Worm (Caenorhabditis elegans) whole organism, dauer: ENCODE measurements around the gene T04B2.3.

Experiments
- unc-62 ChIP-seq: sonication (generic microtip); optimal IDR thresholded peaks from 2 replicates; lab custom pipeline; 2017; ENCODE audit warnings: missing biosample characterization, missing genetic modification reagents, missing genetic modification characterization

Gene T04B2.3

ce11 chrIV:10040803-10041202, 6.4 kb upstream of the T04B2.3 start, which contains the start of gene dhs-31:
Gene dhs-31, minus strand, starts transcription at chrIV:10040903.
- no peak for TF ChIP-seq unc-62

ce11 chrIV:10042881-10043280, 4.3 kb upstream of the T04B2.3 start, which contains the start of gene frk-1:
Gene frk-1, plus strand, starts transcription at chrIV:10043181.
- TF ChIP-seq unc-62 = no peak

- TF ChIP-seq unc-62 = no peak
These were observed 1.2 kb upstream of the T04B2.3 start for ce11 chrIV:10046005-10046404.

DNA sequence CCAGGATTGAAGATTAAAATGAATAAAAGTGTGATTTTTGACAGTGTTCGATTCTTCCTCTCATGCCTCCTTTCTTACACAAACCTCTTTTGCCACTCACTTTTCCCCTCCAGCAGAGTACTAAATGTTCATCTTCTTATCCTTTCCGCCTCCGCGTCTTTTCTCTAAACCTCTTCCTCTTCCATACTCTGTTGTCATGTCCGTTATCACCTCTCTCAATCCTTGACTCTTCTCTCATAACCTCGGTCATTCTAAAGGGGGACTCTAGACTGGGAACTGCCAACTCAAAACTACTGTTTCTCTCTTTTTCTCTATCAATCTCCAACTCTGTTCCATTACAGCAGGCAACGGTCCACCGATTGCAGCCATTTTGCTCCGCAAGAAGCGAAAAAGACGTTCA, 1.1 kb downstream of the T04B2.3 start:
- no peak for TF ChIP-seq unc-62

DNA sequence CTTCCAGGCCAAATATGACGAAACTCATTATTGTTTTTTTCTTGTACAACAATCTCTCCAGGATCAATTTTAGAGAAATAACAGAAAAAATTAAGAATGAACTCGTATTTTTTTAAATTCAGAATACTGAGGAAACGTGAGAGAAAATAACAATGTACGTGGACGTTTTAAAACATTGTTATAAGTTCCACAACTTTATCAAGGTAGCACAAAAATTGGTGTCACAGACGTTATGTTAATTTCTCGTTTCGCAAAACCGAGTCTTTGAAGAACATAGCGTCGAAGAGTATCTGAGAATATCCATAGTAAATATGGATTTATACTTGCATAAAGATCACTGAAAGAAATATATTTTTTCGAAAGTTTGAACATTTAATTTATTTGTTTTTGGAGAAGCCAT, 3.9 kb downstream of the T04B2.3 start, which contains the start of gene T04B2.8:
TSS of gene T04B2.8 (minus strand) at position 101 of the 400 bp plus-strand sequence.
- no peak for TF ChIP-seq unc-62

DNA sequence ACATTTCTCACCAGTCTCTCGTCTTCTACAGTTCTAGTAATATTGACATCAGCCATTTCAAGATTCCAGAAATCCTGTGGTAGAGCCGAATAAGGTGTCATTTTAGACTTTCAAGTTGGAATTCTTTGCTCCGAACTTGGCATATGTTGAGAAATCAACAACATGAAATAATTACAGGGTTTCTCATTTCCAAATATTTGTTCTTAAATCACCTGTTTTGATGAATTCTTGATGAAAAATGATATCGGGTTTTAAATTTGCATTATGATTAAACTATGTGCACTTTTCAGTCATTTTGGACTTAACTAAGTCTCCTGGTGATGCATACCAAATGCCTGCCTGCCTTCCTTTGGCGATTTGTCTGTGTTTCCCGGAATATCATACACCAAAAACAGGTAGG, 6.3 kb downstream of the T04B2.3 start, which contains the start of gene srv-12:
TSS of gene srv-12 (minus strand) at position 101 of the 400 bp plus-strand sequence.
- no peak for TF ChIP-seq unc-62

DNA sequence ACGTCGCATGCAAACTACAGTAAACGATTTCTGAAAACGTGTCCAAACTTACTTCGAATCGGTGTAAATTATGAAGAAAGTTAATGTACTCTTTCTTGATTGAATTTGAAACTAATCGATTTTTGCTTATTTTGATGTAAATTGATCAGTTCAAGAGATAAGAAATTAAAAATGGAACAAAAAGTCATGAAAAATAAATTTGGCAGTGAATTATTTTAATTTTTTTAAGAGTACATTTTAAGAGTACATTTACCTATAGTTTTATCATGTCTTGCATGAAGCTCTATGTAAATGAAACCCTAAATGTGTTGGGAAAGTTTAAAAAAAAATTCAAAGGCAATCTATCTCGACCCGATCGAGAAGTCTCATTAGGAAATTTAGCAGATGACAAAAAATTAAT, 8.9 kb downstream of the T04B2.3 start, which contains the start of gene T04B2.7:
TSS of gene T04B2.7 (minus strand) at position 101 of the 400 bp plus-strand sequence.
- TF ChIP-seq unc-62 = no peak

- no peak for TF ChIP-seq unc-62
These were observed 12.0 kb downstream of the T04B2.3 start for ce11 chrIV:10059175-10059574.

DNA sequence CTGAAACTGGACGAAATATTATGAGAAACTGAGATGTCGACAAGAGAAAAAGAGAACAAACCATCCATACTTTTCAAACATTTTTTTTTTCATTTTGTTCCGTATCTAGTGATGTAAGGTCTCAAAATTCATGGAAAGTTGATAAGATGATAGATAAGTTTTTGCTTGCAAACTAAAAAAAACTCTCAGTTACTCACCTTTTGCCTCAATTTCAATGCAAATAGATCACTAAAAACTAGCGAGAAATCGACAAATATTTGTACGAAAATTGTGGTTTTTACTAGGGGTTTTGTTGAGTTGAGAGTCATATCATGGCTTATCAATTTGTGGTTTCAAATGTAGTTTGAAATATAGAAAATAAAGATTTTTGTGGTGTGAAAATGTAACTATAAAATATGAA, 13.6 kb downstream of the T04B2.3 start:
- TF ChIP-seq unc-62 = no peak

- TF ChIP-seq unc-62 = no peak
These were observed 15.5 kb downstream of the T04B2.3 start, which contains the start of gene ipla-7 for ce11 chrIV:10062728-10063127. Gene ipla-7, minus strand, starts transcription at chrIV:10062849.

- no peak for TF ChIP-seq unc-62
These were observed 16.7 kb downstream of the T04B2.3 start for ce11 chrIV:10063941-10064340.

DNA sequence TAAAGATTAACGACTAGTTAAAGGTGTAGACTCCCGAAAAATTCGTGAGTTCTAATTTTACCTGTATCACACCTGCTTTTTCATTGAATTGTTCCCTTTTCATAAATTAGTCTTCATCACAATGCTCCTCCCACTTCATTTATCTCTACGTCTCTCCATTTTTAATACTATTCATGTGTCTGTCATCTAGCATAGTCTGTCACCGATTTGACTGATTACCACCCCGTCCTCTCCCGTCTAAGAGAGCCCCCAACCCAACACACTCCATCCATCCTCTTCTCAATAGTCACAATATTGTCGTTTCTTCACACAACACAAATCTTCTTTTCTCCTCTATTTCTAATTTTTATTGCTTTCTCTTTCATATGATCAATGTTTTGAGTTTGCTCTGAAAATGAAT, 18.0 kb downstream of the T04B2.3 start:
- no peak for TF ChIP-seq unc-62

DNA sequence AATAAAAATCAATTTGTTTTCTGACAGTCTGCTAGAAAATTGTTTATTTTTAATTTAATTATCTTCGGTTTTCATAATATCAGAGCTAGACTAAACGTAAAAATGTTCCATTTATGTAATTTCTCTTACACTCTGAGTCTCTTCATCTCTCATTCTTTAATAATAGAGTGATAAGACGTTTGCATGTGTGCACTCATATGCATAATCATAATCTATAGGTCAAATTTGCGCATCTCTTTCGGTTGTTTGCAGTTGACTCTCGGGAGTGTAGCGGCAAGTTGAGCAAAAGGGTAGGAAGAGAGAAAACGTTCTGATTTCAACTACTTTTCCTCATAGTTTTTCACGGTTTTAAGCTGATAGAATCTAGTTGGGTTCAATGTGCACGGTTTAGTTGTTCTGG, 19.2 kb downstream of the T04B2.3 start:
- no peak for TF ChIP-seq unc-62

DNA sequence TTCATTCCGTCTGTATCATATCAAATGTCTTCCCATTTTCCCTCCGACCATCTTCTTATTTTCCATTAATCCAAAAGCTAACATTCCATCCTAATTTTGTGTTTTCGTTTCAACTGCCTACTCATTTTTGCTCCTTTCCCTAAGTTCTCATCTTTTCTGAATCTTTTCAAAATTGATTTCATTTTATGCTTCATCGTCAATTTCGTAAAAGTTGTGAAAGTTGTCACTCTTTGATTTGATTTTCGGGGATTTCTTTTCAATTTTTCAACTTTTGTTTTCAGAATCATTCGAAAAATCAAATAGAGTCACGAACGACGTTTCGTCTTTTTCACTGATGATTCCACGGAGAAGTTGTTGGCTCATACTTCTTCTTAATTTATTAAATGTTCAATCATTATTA, 20.3 kb downstream of the T04B2.3 start, which contains the start of gene cwn-2:
TSS of gene cwn-2 (plus strand) at position 276 of the 400 bp plus-strand sequence.
- no peak for TF ChIP-seq unc-62

- no peak for TF ChIP-seq unc-62
These were observed 21.1 kb downstream of the T04B2.3 start for ce11 chrIV:10068266-10068665.

- TF ChIP-seq unc-62 = no peak
These were observed 25.3 kb downstream of the T04B2.3 start, which contains the start of gene W01B6.3 for ce11 chrIV:10072527-10072926. Gene W01B6.3, minus strand, starts transcription at chrIV:10072627.

DNA sequence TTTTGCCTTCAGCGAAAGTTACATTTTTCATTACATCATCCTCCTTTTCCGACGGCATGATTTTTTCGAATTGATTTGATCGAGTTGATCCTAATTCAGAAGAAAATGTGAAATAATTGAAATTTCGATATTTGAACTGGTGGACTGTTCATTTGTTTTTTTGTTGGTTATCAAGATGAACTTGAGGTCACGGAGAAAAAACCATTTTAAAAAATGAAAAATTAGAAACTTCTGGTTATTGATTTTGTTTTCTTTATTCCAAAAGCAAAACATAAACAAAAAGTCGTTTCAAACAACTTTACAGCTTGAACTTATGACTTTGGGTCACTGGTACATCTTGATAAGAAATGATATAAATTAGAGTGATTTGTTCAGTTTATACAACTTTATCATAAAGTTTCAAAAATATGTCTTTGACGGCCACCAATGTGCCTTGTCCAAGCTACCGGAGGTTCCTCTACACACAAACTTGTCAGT, 27.9 kb downstream of the T04B2.3 start, which contains the start of the genes ttbk-4 and W01B6.4:
TSS of gene ttbk-4 (minus strand) at position 101 of the 477 bp plus-strand sequence.
TSS of gene W01B6.4 (plus strand) at position 427 of the 477 bp plus-strand sequence.
- TF ChIP-seq unc-62 = no peak

ce11 chrIV:10075899-10076298, 28.7 kb downstream of the T04B2.3 start, which contains the start of gene W01B6.5:
Gene W01B6.5, plus strand, starts transcription at chrIV:10076199.
- TF ChIP-seq unc-62 = no peak
